Fruit fly (Drosophila melanogaster) whole organism, embryonic: Measurements from ENCODE around the gene Nthl1.

Experiments used
- Abd-B ChIP-seq: fragments of 200-800 bp; sonication (Bioruptor generic); optimal IDR thresholded peaks from 2 replicates; lab custom pipeline; 2018; ENCODE audit warnings: missing biosample characterization, mild to moderate bottlenecking, missing genetic modification characterization, moderate library complexity
- Blimp-1 ChIP-seq: fragments of 200-800 bp; sonication (Bioruptor generic); optimal IDR thresholded peaks from 3 replicates; lab custom pipeline; 2018; ENCODE audit warnings: missing biosample characterization, missing genetic modification characterization, mild to moderate bottlenecking, moderate library complexity, missing genetic modification reagents
- CG10147 ChIP-seq: fragments of 200-800 bp; sonication (Bioruptor generic); optimal IDR thresholded peaks from 2 replicates; lab custom pipeline; 2019; ENCODE audit warnings: missing biosample characterization, mild to moderate bottlenecking, missing genetic modification characterization, moderate library complexity
- CG11247 ChIP-seq: fragments of 200-800 bp; sonication (Bioruptor generic); IDR thresholded peaks from 2 replicates; pipeline ENCODE4 v1.3.6; 2022; ENCODE audit warnings: missing biosample characterization, missing genetic modification characterization
- CG12155 ChIP-seq: fragments of 200-800 bp; sonication (Bioruptor generic); optimal IDR thresholded peaks from 3 replicates; lab custom pipeline; 2016; ENCODE audit warnings: missing biosample characterization, missing genetic modification characterization
- CG12659 ChIP-seq: fragments of 200-800 bp; sonication (Bioruptor generic); optimal IDR thresholded peaks from 3 replicates; lab custom pipeline; 2017; ENCODE audit warnings: mild to moderate bottlenecking, missing biosample characterization, missing genetic modification reagents, missing genetic modification characterization
- CG13894 ChIP-seq: fragments of 200-800 bp; sonication (Bioruptor generic); optimal IDR thresholded peaks from 3 replicates; lab custom pipeline; 2018; ENCODE audit warnings: missing biosample characterization, mild to moderate bottlenecking, missing genetic modification characterization, moderate library complexity
- CG14667 ChIP-seq: fragments of 200-800 bp; sonication (Bioruptor generic); IDR thresholded peaks from 2 replicates; pipeline ENCODE4 v1.3.6; 2022; ENCODE audit warnings: missing biosample characterization, missing genetic modification characterization
- CG15011 ChIP-seq: fragments of 200-800 bp; sonication (Bioruptor generic); optimal IDR thresholded peaks from 3 replicates; lab custom pipeline; 2018; ENCODE audit warnings: missing biosample characterization, mild to moderate bottlenecking, missing genetic modification characterization
- CG16813 ChIP-seq: fragments of 200-800 bp; sonication (Bioruptor generic); IDR thresholded peaks from 3 replicates; pipeline ENCODE4 v1.3.6; 2022; ENCODE audit warnings: missing biosample characterization, missing genetic modification characterization; ENCODE audit not compliant: partially characterized antibody
- CG17361 ChIP-seq: fragments of 200-800 bp; sonication (Bioruptor generic); IDR thresholded peaks from 3 replicates; pipeline ENCODE4 v1.3.6; 2022; ENCODE audit warnings: missing biosample characterization, missing genetic modification characterization
- CG18262 ChIP-seq: fragments of 200-800 bp; optimal IDR thresholded peaks from 3 replicates; lab custom pipeline; 2019; ENCODE audit warnings: missing biosample characterization, mild to moderate bottlenecking, missing genetic modification characterization, moderate library complexity
- CG18476 ChIP-seq: fragments of 200-800 bp; sonication (Bioruptor generic); optimal IDR thresholded peaks from 2 replicates; lab custom pipeline; 2016; ENCODE audit warnings: missing biosample characterization, mild to moderate bottlenecking, missing genetic modification characterization
- CG2129 ChIP-seq: fragments of 200-800 bp; sonication (Bioruptor generic); IDR thresholded peaks from 2 replicates; pipeline ENCODE4 v1.3.6; 2022; ENCODE audit warnings: missing biosample characterization, missing genetic modification characterization; ENCODE audit not compliant: partially characterized antibody
- CG2712 ChIP-seq: fragments of 200-800 bp; optimal IDR thresholded peaks from 3 replicates; lab custom pipeline; 2019; ENCODE audit warnings: missing biosample characterization, mild to moderate bottlenecking, missing genetic modification characterization, moderate library complexity
- CG30020 ChIP-seq: fragments of 200-800 bp; optimal IDR thresholded peaks from 2 replicates; lab custom pipeline; 2019; ENCODE audit warnings: missing biosample characterization, mild to moderate bottlenecking, missing genetic modification characterization, moderate library complexity
- CG3065 ChIP-seq: fragments of 200-800 bp; sonication (Bioruptor generic); optimal IDR thresholded peaks from 2 replicates; lab custom pipeline; 2016; ENCODE audit warnings: missing biosample characterization, missing genetic modification characterization
- CG33557 ChIP-seq: fragments of 200-800 bp; sonication (Bioruptor generic); optimal IDR thresholded peaks from 2 replicates; lab custom pipeline; 2019; ENCODE audit warnings: missing biosample characterization, mild to moderate bottlenecking, missing genetic modification characterization, moderate library complexity
- CG3995 ChIP-seq: fragments of 200-800 bp; sonication (Bioruptor generic); optimal IDR thresholded peaks from 3 replicates; lab custom pipeline; 2016; ENCODE audit warnings: missing biosample characterization, missing genetic modification characterization
- CG4707 ChIP-seq: fragments of 200-800 bp; sonication (Bioruptor generic); optimal IDR thresholded peaks from 2 replicates; lab custom pipeline; 2018; ENCODE audit warnings: missing biosample characterization, mild to moderate bottlenecking, missing genetic modification characterization, moderate library complexity
- CG4854 ChIP-seq: fragments of 200-800 bp; sonication (Bioruptor generic); optimal IDR thresholded peaks from 2 replicates; lab custom pipeline; 2016; ENCODE audit warnings: missing biosample characterization, missing genetic modification characterization, inconsistent platforms
- CG8089 ChIP-seq: fragments of 200-800 bp; sonication (Bioruptor generic); optimal IDR thresholded peaks from 3 replicates; lab custom pipeline; 2016; ENCODE audit warnings: missing biosample characterization, missing genetic modification characterization
- CG8359 ChIP-seq: fragments of 200-800 bp; sonication (Bioruptor generic); optimal IDR thresholded peaks from 2 replicates; lab custom pipeline; 2017; ENCODE audit warnings: missing biosample characterization, mild to moderate bottlenecking, missing genetic modification characterization, borderline replicate concordance
- Doc3 ChIP-seq: fragments of 200-800 bp; sonication (Bioruptor generic); IDR thresholded peaks from 3 replicates; pipeline ENCODE4 v1.3.6; 2022; ENCODE audit warnings: missing biosample characterization, missing genetic modification characterization; ENCODE audit not compliant: partially characterized antibody
- Drgx ChIP-seq: fragments of 200-800 bp; sonication (Bioruptor generic); IDR thresholded peaks from 2 replicates; pipeline ENCODE4 v1.3.6; 2022; ENCODE audit warnings: missing biosample characterization, missing genetic modification characterization
- H2.0 ChIP-seq: fragments of 200-800 bp; sonication (Bioruptor generic); IDR thresholded peaks from 2 replicates; pipeline ENCODE4 v1.3.6; 2022; ENCODE audit warnings: missing biosample characterization, missing genetic modification characterization
- Hmx ChIP-seq: fragments of 200-800 bp; sonication (Bioruptor generic); optimal IDR thresholded peaks from 2 replicates; lab custom pipeline; 2016; ENCODE audit warnings: missing biosample characterization, missing genetic modification characterization
- Hr39 ChIP-seq: fragments of >200 bp; optimal IDR thresholded peaks from 2 replicates; lab custom pipeline; 2017
- Hsf ChIP-seq: fragments of 200-800 bp; sonication (Bioruptor generic); optimal IDR thresholded peaks from 3 replicates; lab custom pipeline; 2016; ENCODE audit warnings: missing biosample characterization, missing genetic modification characterization
- Lim3 ChIP-seq: fragments of 200-800 bp; sonication (Bioruptor generic); IDR thresholded peaks from 2 replicates; pipeline ENCODE4 v1.3.6; 2022; ENCODE audit warnings: missing biosample characterization, missing genetic modification characterization
- Ptx1 ChIP-seq: fragments of 200-800 bp; sonication (Bioruptor generic); IDR thresholded peaks from 2 replicates; pipeline ENCODE4 v1.3.6; 2022; ENCODE audit warnings: missing biosample characterization, missing genetic modification characterization
- Sry-β ChIP-seq: fragments of 200-800 bp; sonication (Bioruptor generic); optimal IDR thresholded peaks from 2 replicates; lab custom pipeline; 2018; ENCODE audit warnings: missing biosample characterization, mild to moderate bottlenecking, missing genetic modification characterization, moderate library complexity
- Ssrp ChIP-seq: fragments of 200-800 bp; sonication (Bioruptor generic); optimal IDR thresholded peaks from 2 replicates; lab custom pipeline; 2018; ENCODE audit warnings: missing biosample characterization, mild to moderate bottlenecking, missing genetic modification characterization, moderate library complexity
- Usf ChIP-seq: fragments of 200-800 bp; sonication (Bioruptor generic); optimal IDR thresholded peaks from 2 replicates; lab custom pipeline; 2017; ENCODE audit warnings: missing genotype, missing biosample characterization, missing genetic modification characterization
- Vsx1 ChIP-seq: fragments of 200-800 bp; sonication (Bioruptor generic); optimal IDR thresholded peaks from 2 replicates; lab custom pipeline; 2017; ENCODE audit warnings: missing biosample characterization, mild to moderate bottlenecking, missing genetic modification characterization, missing genetic modification reagents
- bcd ChIP-seq: fragments of 200-800 bp; sonication (Bioruptor generic); optimal IDR thresholded peaks from 2 replicates; lab custom pipeline; 2017; ENCODE audit warnings: missing biosample characterization, mild to moderate bottlenecking, missing genetic modification characterization
- croc ChIP-seq: fragments of 200-800 bp; sonication (Bioruptor generic); conservative IDR thresholded peaks from 3 replicates; pipeline ENCODE4 v1.3.6; 2022; ENCODE audit warnings: missing biosample characterization, missing genetic modification characterization
- fd3F ChIP-seq: fragments of 200-800 bp; sonication (Bioruptor generic); optimal IDR thresholded peaks from 2 replicates; lab custom pipeline; 2018; ENCODE audit warnings: missing biosample characterization, mild to moderate bottlenecking, missing genetic modification characterization, moderate library complexity
- gcm2 ChIP-seq: fragments of 200-800 bp; sonication (Bioruptor generic); optimal IDR thresholded peaks from 2 replicates; lab custom pipeline; 2016; ENCODE audit warnings: missing biosample characterization, missing genetic modification characterization
- inv ChIP-seq: fragments of 200-800 bp; sonication (Bioruptor generic); IDR thresholded peaks from 2 replicates; pipeline ENCODE4 v1.3.6; 2022; ENCODE audit warnings: missing biosample characterization, missing genetic modification characterization; ENCODE audit not compliant: partially characterized antibody
- klu ChIP-seq: fragments of 200-800 bp; sonication (Bioruptor generic); IDR thresholded peaks from 2 replicates; pipeline ENCODE4 v1.3.6; 2022; ENCODE audit warnings: missing biosample characterization, missing genetic modification characterization
- lmd ChIP-seq: fragments of 200-800 bp; sonication (Bioruptor generic); IDR thresholded peaks from 2 replicates; pipeline ENCODE4 v1.3.6; 2022; ENCODE audit warnings: missing biosample characterization, missing genetic modification characterization
- maf-S ChIP-seq: fragments of 200-800 bp; sonication (Bioruptor generic); optimal IDR thresholded peaks from 2 replicates; lab custom pipeline; 2016; ENCODE audit warnings: missing biosample characterization, missing genetic modification characterization
- onecut ChIP-seq: fragments of 200-800 bp; sonication (Bioruptor generic); IDR thresholded peaks from 2 replicates; pipeline ENCODE4 v1.3.6; 2022; ENCODE audit warnings: missing biosample characterization, missing genetic modification characterization
- pum ChIP-seq: fragments of 200-800 bp; sonication (Bioruptor generic); optimal IDR thresholded peaks from 2 replicates; lab custom pipeline; 2016; ENCODE audit warnings: missing biosample characterization, missing genetic modification characterization
- pzg ChIP-seq: fragments of 200-800 bp; sonication (Bioruptor generic); optimal IDR thresholded peaks from 3 replicates; lab custom pipeline; 2018; ENCODE audit warnings: missing biosample characterization, mild to moderate bottlenecking, missing genetic modification characterization, moderate library complexity
- salm ChIP-seq: fragments of 200-800 bp; sonication (Bioruptor generic); optimal IDR thresholded peaks from 2 replicates; lab custom pipeline; 2018; ENCODE audit warnings: missing biosample characterization, mild to moderate bottlenecking, missing genetic modification characterization
- slp2 ChIP-seq: fragments of 200-800 bp; sonication (Bioruptor generic); optimal IDR thresholded peaks from 2 replicates; lab custom pipeline; 2016; ENCODE audit warnings: missing biosample characterization, missing genetic modification characterization
- wdn ChIP-seq: fragments of 200-800 bp; sonication (Bioruptor generic); IDR thresholded peaks from 2 replicates; pipeline ENCODE4 v1.3.6; 2022; ENCODE audit warnings: missing biosample characterization, missing genetic modification characterization
- z ChIP-seq: fragments of 200-800 bp; sonication (Bioruptor generic); IDR thresholded peaks from 3 replicates; pipeline ENCODE4 v1.3.6; 2022; ENCODE audit warnings: missing biosample characterization, missing genetic modification characterization

Nthl1 gene

dm6 chr2L:20889857-20890606, 37.6 kb downstream of the Nthl1 start (continued):
- TF ChIP-seq CG16813 (GFP tag; lab: Robert Waterston, UW) (no peak), Drgx (peak; percentile 48; the same call in 1 of the 2 replicates), CG3065 (no peak), Ptx1 (GFP tag; lab: Robert Waterston, UW) (peak; percentile 36; the same call in 1 of the 2 replicates), Blimp-1 (peak; percentile 35), Lim3 (no peak), Usf (GFP tag; lab: Kevin White, UChicago) (no peak), Vsx1 (no peak), slp2 (GFP tag; lab: Kevin White, UChicago) (peak; percentile 5), CG12155 (GFP tag; lab: Kevin White, UChicago) (no peak), CG3995 (GFP tag; lab: Kevin White, UChicago) (no peak), bcd (peak; percentile 43), CG13894 (no peak), CG14667 (no peak), salm (tag; lab: Kevin White, UChicago) (no peak), CG4707 (GFP tag; lab: Kevin White, UChicago) (peak; percentile 14), fd3F (GFP tag; lab: Kevin White, UChicago) (no peak), pzg (GFP tag; lab: Kevin White, UChicago) (no peak), Hr39 (lab: Kevin White, UChicago) (no peak), CG10147 (no peak), CG8359 (peak; percentile 18), CG18262 (tag; lab: Kevin White, UChicago) (peak; percentile 41), Ssrp (tag; lab: Kevin White, UChicago) (peak; percentile 45), inv (GFP tag; lab: Robert Waterston, UW) (no peak), H2.0 (GFP tag; lab: Robert Waterston, UW) (no peak), CG12659 (GFP tag; lab: Kevin White, UChicago) (peak; percentile 24), Hsf (GFP tag; lab: Kevin White, UChicago) (peak; percentile 14), lmd (peak; percentile 35), CG2712 (tag; lab: Kevin White, UChicago) (peak; percentile 19), Hmx (GFP tag; lab: Kevin White, UChicago) (no peak), gcm2 (GFP tag; lab: Kevin White, UChicago) (no peak), onecut (GFP tag; lab: Robert Waterston, UW) (no peak), Abd-B (GFP tag; lab: Kevin White, UChicago) (peak; percentile 34), CG11247 (GFP tag; lab: Robert Waterston, UW) (no peak), CG18476 (GFP tag; lab: Kevin White, UChicago) (no peak), Sry-β (GFP tag; lab: Kevin White, UChicago) (peak; percentile 21), CG15011 (GFP tag; lab: Kevin White, UChicago) (no peak), CG17361 (GFP tag; lab: Robert Waterston, UW) (peak; percentile 61; the same call in 2 of the 3 replicates), CG8089 (GFP tag; lab: Kevin White, UChicago) (peak; percentile 3), z (GFP tag; lab: Robert Waterston, UW) (peak; percentile 4; the same call in 1 of the 3 replicates), CG30020 (tag; lab: Kevin White, UChicago) (no peak), wdn (GFP tag; lab: Robert Waterston, UW) (no peak), croc (GFP tag; lab: Robert Waterston, UW) (no peak), maf-S (no peak), CG4854 (peak; percentile 4), Doc3 (no peak), klu (GFP tag; lab: Robert Waterston, UW) (no peak), CG2129 (GFP tag; lab: Robert Waterston, UW) (no peak), CG33557 (no peak), pum (GFP tag; lab: Kevin White, UChicago) (peak; percentile 18)
